Worm (Caenorhabditis elegans) whole organism, early embryonic: Measurements from ENCODE around the gene ugt-42.
"Not testable (repeated sequence)": the region's sequence is repeated elsewhere in the genome, so short reads cannot be mapped to it uniquely, and the experiment has no call there.

ENCODE experiments used
- B0310.2 ChIP-seq: sonication (generic microtip); optimal IDR thresholded peaks from 2 replicates; lab custom pipeline; 2016; ENCODE audit warnings: mild to moderate bottlenecking, missing genetic modification characterization, missing compliant biosample characterization
- aly-1 ChIP-seq: sonication (generic microtip); optimal IDR thresholded peaks from 2 replicates; lab custom pipeline; 2016; ENCODE audit warnings: missing genetic modification characterization, missing compliant biosample characterization
- ama-1 ChIP-seq: fragments of 150-350 bp; optimal IDR thresholded peaks from 2 replicates; lab custom pipeline; 2014
- ceh-36 ChIP-seq: sonication (generic microtip); optimal IDR thresholded peaks from 2 replicates; lab custom pipeline; 2016; ENCODE audit warnings: missing genetic modification characterization, inconsistent platforms, missing compliant biosample characterization
- ets-7 ChIP-seq: sonication (generic microtip); optimal IDR thresholded peaks from 2 replicates; lab custom pipeline; 2016; ENCODE audit warnings: missing genotype, missing genetic modification characterization, missing compliant biosample characterization
- flt-1 ChIP-seq: fragments of 200-800 bp; sonication (Bioruptor generic); IDR thresholded peaks from 2 replicates; pipeline ENCODE4 v1.3.6; 2022; ENCODE audit warnings: missing genetic modification characterization, missing compliant biosample characterization
- hmg-4 ChIP-seq: fragments of 200-800 bp; sonication (Bioruptor generic); optimal IDR thresholded peaks from 2 replicates; lab custom pipeline; 2018; ENCODE audit warnings: mild to moderate bottlenecking, missing genetic modification characterization, missing compliant biosample characterization
- pes-1 ChIP-seq: fragments of 200-800 bp; sonication (Bioruptor generic); IDR thresholded peaks from 2 replicates; pipeline ENCODE4 v1.3.6; 2022; ENCODE audit warnings: missing genetic modification reagents, missing genetic modification characterization, missing compliant biosample characterization
- scrt-1 ChIP-seq: fragments of 200-800 bp; sonication (Bioruptor generic); IDR thresholded peaks from 2 replicates; pipeline ENCODE4 v1.3.6; 2022; ENCODE audit warnings: missing genetic modification characterization, missing compliant biosample characterization
- sea-1 ChIP-seq: fragments of 200-800 bp; sonication (Bioruptor generic); conservative IDR thresholded peaks from 2 replicates; pipeline ENCODE4 v1.3.6; 2022; ENCODE audit warnings: missing genetic modification characterization, missing compliant biosample characterization

- TF ChIP-seq ama-1 (lab: Kevin White, UChicago); ceh-36 (tag; lab: Kevin White, UChicago); B0310.2; pes-1 (GFP tag; lab: Robert Waterston, UW); scrt-1 (GFP tag; lab: Robert Waterston, UW); sea-1 (GFP tag; lab: Robert Waterston, UW); aly-1 (tag; lab: Kevin White, UChicago); flt-1 (GFP tag; lab: Robert Waterston, UW); ets-7 (tag; lab: Kevin White, UChicago); hmg-4 (GFP tag; lab: Kevin White, UChicago): not testable (repeated sequence)
These were observed 11.2 kb downstream of the ugt-42 start for ce11 chrV:658140-658539.
